Fruit fly (Drosophila melanogaster): Measurements from ENCODE around the gene CG1789.

CG1789 gene

dm6 chrX:8681189-8681821 is 39.0 kb upstream of the CG1789 start, which contains the start of gene CAH3 (continued):
- TF ChIP-seq Ptx1 (GFP tag; IDR thresholded peaks at IDR 0.05) (peak; percentile 90), gem (tag; optimal IDR thresholded peaks at IDR 0.05) (peak; percentile 97), nerfin-1 (tag; optimal IDR thresholded peaks at IDR 0.05) (peak; percentile 92), crc (GFP tag; optimal IDR thresholded peaks at IDR 0.05) (peak; percentile 87), Oaz (GFP tag; IDR thresholded peaks at IDR 0.05) (peak; percentile 86), dysf (GFP tag; IDR thresholded peaks at IDR 0.05) (peak; percentile 94), B-H2 (GFP tag; optimal IDR thresholded peaks at IDR 0.05) (peak; percentile 92), dmrt11E (tag; optimal IDR thresholded peaks at IDR 0.05) (peak; percentile 94), Nf-YC (tag; optimal IDR thresholded peaks at IDR 0.05) (peak; percentile 89), CG7839 (tag; optimal IDR thresholded peaks at IDR 0.05) (peak; percentile 95), CHES-1-like (GFP tag; optimal IDR thresholded peaks at IDR 0.05) (peak; percentile 95), fd102C (GFP tag; optimal IDR thresholded peaks at IDR 0.05) (peak; percentile 16), NC2β (GFP tag; optimal IDR thresholded peaks at IDR 0.05) (peak; percentile 92), wek (GFP tag; optimal IDR thresholded peaks at IDR 0.05) (peak; percentile 85), esg (GFP tag; conservative IDR thresholded peaks at IDR 0.05) (peak; percentile 88), exex (tag; optimal IDR thresholded peaks at IDR 0.05) (peak; percentile 73), CG9876 (GFP tag; optimal IDR thresholded peaks at IDR 0.05) (peak; percentile 90), ERR (GFP tag; optimal IDR thresholded peaks at IDR 0.05) (peak; percentile 86), CG11247 (GFP tag; IDR thresholded peaks at IDR 0.05) (peak; percentile 85), Doc3 (GFP tag; IDR thresholded peaks at IDR 0.05; ENCODE audit: partially characterized antibody) (no peak), grn (GFP tag; optimal IDR thresholded peaks at IDR 0.05) (peak; percentile 53), CG14860 (GFP tag; IDR thresholded peaks at IDR 0.05; ENCODE audit: partially characterized antibody) (no peak), usp (GFP tag; optimal IDR thresholded peaks at IDR 0.05) (no peak), chinmo (GFP tag; IDR thresholded peaks at IDR 0.05; ENCODE audit: partially characterized antibody) (no peak), Ravus (GFP tag; IDR thresholded peaks at IDR 0.05) (peak; percentile 71), Atf3 (GFP tag; optimal IDR thresholded peaks at IDR 0.05) (peak; percentile 91), CG3281 (GFP tag; optimal IDR thresholded peaks at IDR 0.05) (peak; percentile 95), lmd (GFP tag; IDR thresholded peaks at IDR 0.05) (peak; percentile 92), CG14441 (GFP tag; IDR thresholded peaks at IDR 0.05) (peak; percentile 92), CG6765 (GFP tag; optimal IDR thresholded peaks at IDR 0.05) (peak; percentile 90), CG1647 (GFP tag; optimal IDR thresholded peaks at IDR 0.05) (peak; percentile 91), peb (GFP tag; IDR thresholded peaks at IDR 0.05) (peak; percentile 85), onecut (GFP tag; IDR thresholded peaks at IDR 0.05) (peak; percentile 91), lilli (GFP tag; optimal IDR thresholded peaks at IDR 0.05) (peak; percentile 94), Camta (GFP tag; optimal IDR thresholded peaks at IDR 0.05) (peak; percentile 90), CG9609 (GFP tag; optimal IDR thresholded peaks at IDR 0.05) (peak; percentile 94), CG7786 (GFP tag; optimal IDR thresholded peaks at IDR 0.05) (peak; percentile 95), HHEX (GFP tag; optimal IDR thresholded peaks at IDR 0.05) (peak; percentile 93), lbe (GFP tag; optimal IDR thresholded peaks at IDR 0.05) (peak; percentile 81), otp (GFP tag; IDR thresholded peaks at IDR 0.05) (peak; percentile 86), CG10366 (GFP tag; IDR thresholded peaks at IDR 0.05) (peak; percentile 91), bcd (GFP tag; optimal IDR thresholded peaks at IDR 0.05) (peak; percentile 93), CG11504 (tag; optimal IDR thresholded peaks at IDR 0.05) (peak; percentile 93), CG9727 (GFP tag; optimal IDR thresholded peaks at IDR 0.05) (peak; percentile 95), pzg (GFP tag; optimal IDR thresholded peaks at IDR 0.05) (peak; percentile 53), CrebB (tag; optimal IDR thresholded peaks at IDR 0.05) (peak; percentile 94), CG31365 (tag; optimal IDR thresholded peaks at IDR 0.05) (peak; percentile 85), stc (GFP tag; IDR thresholded peaks at IDR 0.05) (peak; percentile 88), ci (GFP tag; IDR thresholded peaks at IDR 0.05) (peak; percentile 97), Fer3 (tag; optimal IDR thresholded peaks at IDR 0.05) (peak; percentile 94)

Measured in whole organism, embryonic.